Worm (Caenorhabditis elegans) whole organism, L2 larva: ENCODE measurements around the gene str-8.

ENCODE experiments used
- C34F6.9 ChIP-seq: fragments of 150-350 bp; optimal IDR thresholded peaks from 2 replicates; lab custom pipeline; 2014; ENCODE audit warnings: missing biosample characterization, missing genetic modification characterization
- F13H6.1 ChIP-seq: sonication (generic microtip); optimal IDR thresholded peaks from 2 replicates; lab custom pipeline; 2016; ENCODE audit warnings: missing genetic modification characterization, missing compliant biosample characterization
- R02D3.7 ChIP-seq: fragments of 150-350 bp; optimal IDR thresholded peaks from 2 replicates; lab custom pipeline; 2014; ENCODE audit warnings: missing biosample characterization, missing genetic modification characterization
- ZK546.5 ChIP-seq: sonication (generic microtip); optimal IDR thresholded peaks from 2 replicates; lab custom pipeline; 2017; ENCODE audit warnings: missing biosample characterization, missing genetic modification characterization
- alr-1 ChIP-seq: fragments of 150-350 bp; optimal IDR thresholded peaks from 2 replicates; lab custom pipeline; 2014; ENCODE audit warnings: missing biosample characterization, missing genetic modification characterization
- aly-2 ChIP-seq: fragments of 150-350 bp; optimal IDR thresholded peaks from 2 replicates; lab custom pipeline; 2014; ENCODE audit warnings: missing biosample characterization, missing genetic modification characterization
- ama-1 ChIP-seq: fragments of 150-350 bp; optimal IDR thresholded peaks from 2 replicates; lab custom pipeline; 2018; ENCODE audit warnings: inconsistent platforms
- blmp-1 ChIP-seq: sonication (generic microtip); optimal IDR thresholded peaks from 2 replicates; lab custom pipeline; 2017; ENCODE audit warnings: missing genetic modification characterization, mild to moderate bottlenecking, missing compliant biosample characterization, antibody characterized with exemption, moderate library complexity; ENCODE audit not compliant: insufficient read depth
- ceh-16 ChIP-seq: fragments of 150-350 bp; optimal IDR thresholded peaks from 2 replicates; lab custom pipeline; 2014; ENCODE audit warnings: missing biosample characterization, missing genetic modification characterization
- dmd-4 ChIP-seq: sonication (generic microtip); optimal IDR thresholded peaks from 2 replicates; lab custom pipeline; 2017; ENCODE audit warnings: missing biosample characterization, missing genetic modification characterization
- egl-27 ChIP-seq: sonication (generic microtip); optimal IDR thresholded peaks from 3 replicates; lab custom pipeline; 2017; ENCODE audit warnings: missing biosample characterization, missing genetic modification reagents, missing genetic modification characterization
- elt-1 ChIP-seq: fragments of 150-350 bp; optimal IDR thresholded peaks from 2 replicates; lab custom pipeline; 2014; ENCODE audit warnings: missing biosample characterization, missing genetic modification characterization
- elt-3 ChIP-seq: sonication (generic microtip); optimal IDR thresholded peaks from 2 replicates; lab custom pipeline; 2017; ENCODE audit warnings: missing biosample characterization, missing genetic modification characterization
- gmeb-1 ChIP-seq: fragments of 150-350 bp; optimal IDR thresholded peaks from 2 replicates; lab custom pipeline; 2014; ENCODE audit warnings: missing biosample characterization, missing genetic modification characterization
- lin-11 ChIP-seq: fragments of 150-350 bp; sonication (generic microtip); optimal IDR thresholded peaks from 2 replicates; lab custom pipeline; 2014; ENCODE audit warnings: missing biosample characterization, missing genetic modification characterization, inconsistent platforms, mixed read lengths
- lin-13 ChIP-seq: fragments of 150-350 bp; optimal IDR thresholded peaks from 2 replicates; lab custom pipeline; 2014; ENCODE audit warnings: missing biosample characterization, missing genetic modification reagents, missing genetic modification characterization
- lin-39 ChIP-seq: fragments of 150-350 bp; optimal IDR thresholded peaks from 2 replicates; lab custom pipeline; 2014; ENCODE audit warnings: missing biosample characterization, missing genetic modification reagents, missing genetic modification characterization
- lsy-2 ChIP-seq, 2 experiments: fragments of 150-350 bp in 1 of 2; sonication (generic microtip) in 1 of 2; optimal IDR thresholded peaks; 2 replicates each; lab custom pipeline; 2014 to 2017; ENCODE audit warnings: missing biosample characterization in 2 of 2, missing genetic modification characterization in 2 of 2
- mdl-1 ChIP-seq, 2 experiments: fragments of 150-350 bp in 1 of 2; sonication (generic microtip) in 1 of 2; optimal IDR thresholded peaks; 2 replicates each; lab custom pipeline; 2017; ENCODE audit warnings: missing biosample characterization in 2 of 2, missing genetic modification characterization in 2 of 2
- nhr-10 ChIP-seq: sonication (generic microtip); optimal IDR thresholded peaks from 2 replicates; lab custom pipeline; 2017; ENCODE audit warnings: missing biosample characterization, missing genetic modification characterization
- nhr-11 ChIP-seq: fragments of 150-350 bp; optimal IDR thresholded peaks from 2 replicates; lab custom pipeline; 2014; ENCODE audit warnings: missing biosample characterization, missing genetic modification characterization
- nhr-12 ChIP-seq: fragments of 150-350 bp; optimal IDR thresholded peaks from 2 replicates; lab custom pipeline; 2014; ENCODE audit warnings: missing biosample characterization, missing genetic modification characterization
- nhr-129 ChIP-seq: fragments of 150-350 bp; optimal IDR thresholded peaks from 2 replicates; lab custom pipeline; 2014; ENCODE audit warnings: missing biosample characterization, missing genetic modification characterization
- nhr-21 ChIP-seq: fragments of 150-350 bp; optimal IDR thresholded peaks from 2 replicates; lab custom pipeline; 2014; ENCODE audit warnings: missing biosample characterization, missing genetic modification characterization
- nhr-25 ChIP-seq: fragments of 150-350 bp; sonication (generic microtip); optimal IDR thresholded peaks from 3 replicates; lab custom pipeline; 2014; ENCODE audit warnings: missing biosample characterization, missing genetic modification characterization
- nhr-6 ChIP-seq: fragments of 150-350 bp; optimal IDR thresholded peaks from 2 replicates; lab custom pipeline; 2014; ENCODE audit warnings: missing biosample characterization, missing genetic modification characterization
- nhr-77 ChIP-seq: fragments of 150-350 bp; optimal IDR thresholded peaks from 2 replicates; lab custom pipeline; 2014; ENCODE audit warnings: missing biosample characterization, missing genetic modification characterization
- peb-1 ChIP-seq: fragments of 150-350 bp; optimal IDR thresholded peaks from 2 replicates; lab custom pipeline; 2014; ENCODE audit warnings: missing biosample characterization, missing genetic modification characterization
- sem-4 ChIP-seq: fragments of 150-350 bp; optimal IDR thresholded peaks from 2 replicates; lab custom pipeline; 2014; ENCODE audit warnings: missing biosample characterization, missing genetic modification reagents, missing genetic modification characterization
- skn-1 ChIP-seq: sonication (generic microtip); optimal IDR thresholded peaks from 2 replicates; lab custom pipeline; 2017; ENCODE audit warnings: missing biosample characterization, missing genetic modification characterization
- sma-9 ChIP-seq, 2 experiments: fragments of 150-350 bp in 1 of 2; sonication (generic microtip) in 1 of 2; optimal IDR thresholded peaks; 2 replicates each; lab custom pipeline; 2014 to 2016; ENCODE audit warnings: missing genetic modification characterization in 2 of 2, mild to moderate bottlenecking in 1 of 2, missing biosample characterization in 1 of 2, missing compliant biosample characterization in 1 of 2, missing genetic modification reagents in 1 of 2, moderate library complexity in 1 of 2
- snpc-4 ChIP-seq: fragments of 150-350 bp; optimal IDR thresholded peaks from 2 replicates; lab custom pipeline; 2014; ENCODE audit warnings: missing biosample characterization, missing genetic modification characterization
- unc-39 ChIP-seq: fragments of 150-350 bp; optimal IDR thresholded peaks from 2 replicates; lab custom pipeline; 2014; ENCODE audit warnings: missing biosample characterization, missing genetic modification characterization
- unc-55 ChIP-seq: fragments of 150-350 bp; sonication (generic microtip); optimal IDR thresholded peaks from 3 replicates; lab custom pipeline; 2014; ENCODE audit warnings: missing biosample characterization, missing genetic modification reagents, missing genetic modification characterization
- zag-1 ChIP-seq: fragments of 150-350 bp; optimal IDR thresholded peaks from 2 replicates; lab custom pipeline; 2014; ENCODE audit warnings: missing biosample characterization, missing genetic modification characterization
- ztf-11 ChIP-seq: sonication (generic microtip); optimal IDR thresholded peaks from 2 replicates; lab custom pipeline; 2017; ENCODE audit warnings: missing biosample characterization, missing genetic modification characterization
- ztf-4 ChIP-seq: fragments of 150-350 bp; optimal IDR thresholded peaks from 2 replicates; lab custom pipeline; 2014; ENCODE audit warnings: missing biosample characterization, missing genetic modification characterization

The str-8 gene

ce11 chrV:15715636-15716035 lies 39.2 kb upstream of the str-8 start:
- TF ChIP-seq lin-11 (tag; lab: Kevin White, UChicago) (no peak), nhr-12 (no peak), zag-1 (tag; lab: Kevin White, UChicago) (no peak)

ce11 chrV:15716679-15717078 lies 38.2 kb upstream of the str-8 start, which contains the start of gene Y6E2A.4:
Y6E2A.4 (minus strand) TSS chrV:15716779.
- TF ChIP-seq elt-1 (tag; lab: Kevin White, UChicago) = no peak
- no peak for TF ChIP-seq dmd-4 (tag; lab: Kevin White, UChicago)
- TF ChIP-seq ceh-16 (tag; lab: Kevin White, UChicago) = no peak
- TF ChIP-seq aly-2 (tag; lab: Kevin White, UChicago) = no peak
- no peak for TF ChIP-seq ama-1
- TF ChIP-seq lin-13 (GFP tag; lab: Kevin White, UChicago) = no peak
- TF ChIP-seq ztf-11 (tag; lab: Kevin White, UChicago) = no peak
- TF ChIP-seq gmeb-1 (tag; lab: Kevin White, UChicago) = no peak
- TF ChIP-seq C34F6.9 (tag; lab: Kevin White, UChicago) = no peak
- no peak for TF ChIP-seq zag-1 (tag; lab: Kevin White, UChicago)
- no peak for TF ChIP-seq nhr-10
- TF ChIP-seq sma-9 (GFP tag; optimal IDR thresholded peaks at IDR 0.05; lab: Kevin White, UChicago) = no peak
- no peak for TF ChIP-seq sma-9 (tag; optimal IDR thresholded peaks at IDR 0.05; lab: Kevin White, UChicago)
- no peak for TF ChIP-seq mdl-1 (tag; optimal IDR thresholded peaks at IDR 0.05; lab: Kevin White, UChicago)
- no peak for TF ChIP-seq peb-1 (tag; lab: Kevin White, UChicago)
- TF ChIP-seq lin-39 (tag; lab: Kevin White, UChicago) = no peak
- TF ChIP-seq R02D3.7 = no peak
- TF ChIP-seq snpc-4 (tag; lab: Kevin White, UChicago) = no peak
- TF ChIP-seq nhr-77 (tag; lab: Kevin White, UChicago) = no peak

ce11 chrV:15718562-15718961 lies 36.3 kb upstream of the str-8 start, which contains the start of gene Y6E2A.5:
Y6E2A.5 (minus strand) TSS chrV:15718662.
- TF ChIP-seq elt-3 (tag; lab: Kevin White, UChicago) = no peak
- no peak for TF ChIP-seq unc-39 (tag; lab: Kevin White, UChicago)
- TF ChIP-seq ceh-16 (tag; lab: Kevin White, UChicago) = no peak
- TF ChIP-seq alr-1 (tag; lab: Kevin White, UChicago) = no peak
- no peak for TF ChIP-seq ama-1
- no peak for TF ChIP-seq F13H6.1 (tag; lab: Kevin White, UChicago)
- TF ChIP-seq ZK546.5 (tag; lab: Kevin White, UChicago) = no peak
- no peak for TF ChIP-seq nhr-77 (tag; lab: Kevin White, UChicago)
- no peak for TF ChIP-seq ztf-4
- TF ChIP-seq skn-1 (tag; lab: Kevin White, UChicago) = no peak
- TF ChIP-seq nhr-25 (tag; lab: Kevin White, UChicago) = no peak
- no peak for TF ChIP-seq elt-1 (tag; lab: Kevin White, UChicago)

- no peak for TF ChIP-seq F13H6.1 (tag; lab: Kevin White, UChicago)
- TF ChIP-seq elt-3 (tag; lab: Kevin White, UChicago) = no peak
- no peak for TF ChIP-seq nhr-21 (tag; lab: Kevin White, UChicago)
- TF ChIP-seq dmd-4 (tag; lab: Kevin White, UChicago) = no peak
- TF ChIP-seq nhr-6 (tag; lab: Kevin White, UChicago) = no peak
- TF ChIP-seq nhr-12 = no peak
- no peak for TF ChIP-seq zag-1 (tag; lab: Kevin White, UChicago)
- no peak for TF ChIP-seq R02D3.7
- TF ChIP-seq sma-9 (GFP tag; optimal IDR thresholded peaks at IDR 0.05; lab: Kevin White, UChicago) = no peak
- no peak for TF ChIP-seq sma-9 (tag; optimal IDR thresholded peaks at IDR 0.05; lab: Kevin White, UChicago)
- no peak for TF ChIP-seq nhr-77 (tag; lab: Kevin White, UChicago)
- TF ChIP-seq unc-55 (GFP tag; lab: Kevin White, UChicago) = no peak
- TF ChIP-seq nhr-11 = no peak
- no peak for TF ChIP-seq blmp-1 (tag; lab: Kevin White, UChicago)
- TF ChIP-seq nhr-129 (tag; lab: Kevin White, UChicago) = no peak
- no peak for TF ChIP-seq lsy-2 (tag; optimal IDR thresholded peaks at IDR 0.05; lab: Kevin White, UChicago)
- no peak for TF ChIP-seq egl-27 (tag; lab: Kevin White, UChicago)
- TF ChIP-seq sem-4 (tag; lab: Kevin White, UChicago) = no peak
Measured at ce11 chrV:15719570-15719969, 35.3 kb upstream of the str-8 start, which contains the start of gene Y6E2A.7. Y6E2A.7 (plus strand) TSS chrV:15719870.
